Fruit fly (Drosophila melanogaster) whole organism, embryonic: ENCODE data around the gene CG13884.

ENCODE experiments used
- Awh ChIP-seq: fragments of 200-800 bp; sonication (Bioruptor generic); IDR thresholded peaks from 2 replicates; pipeline ENCODE4, ENCODE4 v1.3.6; 2022; ENCODE audit warnings: missing biosample characterization, missing genetic modification characterization
- B-H1 ChIP-seq: fragments of 200-800 bp; sonication (Bioruptor generic); IDR thresholded peaks from 3 replicates; pipeline ENCODE4 v1.3.6; 2022; ENCODE audit warnings: missing biosample characterization, missing genetic modification characterization
- CG10147 ChIP-seq: fragments of 200-800 bp; sonication (Bioruptor generic); optimal IDR thresholded peaks from 2 replicates; lab custom pipeline; 2019; ENCODE audit warnings: missing biosample characterization, mild to moderate bottlenecking, missing genetic modification characterization, moderate library complexity
- CG11695 ChIP-seq: fragments of 200-800 bp; sonication (Bioruptor generic); IDR thresholded peaks from 3 replicates; pipeline ENCODE4 v1.3.6; 2022; ENCODE audit warnings: missing biosample characterization, missing genetic modification characterization
- CG13894 ChIP-seq: fragments of 200-800 bp; sonication (Bioruptor generic); optimal IDR thresholded peaks from 3 replicates; lab custom pipeline; 2018; ENCODE audit warnings: missing biosample characterization, mild to moderate bottlenecking, missing genetic modification characterization, moderate library complexity
- CG14667 ChIP-seq: fragments of 200-800 bp; sonication (Bioruptor generic); IDR thresholded peaks from 2 replicates; pipeline ENCODE4 v1.3.6; 2022; ENCODE audit warnings: missing biosample characterization, missing genetic modification characterization
- CG1529 ChIP-seq: fragments of 200-800 bp; sonication (Bioruptor generic); optimal IDR thresholded peaks from 3 replicates; lab custom pipeline; 2018; ENCODE audit warnings: missing biosample characterization, missing genetic modification characterization
- CG16813 ChIP-seq: fragments of 200-800 bp; sonication (Bioruptor generic); IDR thresholded peaks from 3 replicates; pipeline ENCODE4 v1.3.6; 2022; ENCODE audit warnings: missing biosample characterization, missing genetic modification characterization; ENCODE audit not compliant: partially characterized antibody
- CG2129 ChIP-seq: fragments of 200-800 bp; sonication (Bioruptor generic); IDR thresholded peaks from 2 replicates; pipeline ENCODE4 v1.3.6; 2022; ENCODE audit warnings: missing biosample characterization, missing genetic modification characterization; ENCODE audit not compliant: partially characterized antibody
- CG2875 ChIP-seq: fragments of 200-800 bp; sonication (Bioruptor generic); optimal IDR thresholded peaks from 2 replicates; lab custom pipeline; 2017; ENCODE audit warnings: missing biosample characterization, mild to moderate bottlenecking, missing genetic modification characterization, missing genetic modification reagents
- CG33213 ChIP-seq: fragments of 200-800 bp; sonication (Bioruptor generic); optimal IDR thresholded peaks from 3 replicates; lab custom pipeline; 2016; ENCODE audit warnings: missing biosample characterization, missing genetic modification characterization
- CG34224 ChIP-seq: fragments of 200-800 bp; sonication (Bioruptor generic); IDR thresholded peaks from 3 replicates; pipeline ENCODE4 v1.3.6; 2022; ENCODE audit warnings: missing biosample characterization, missing genetic modification characterization; ENCODE audit not compliant: partially characterized antibody
- CG34376 ChIP-seq: fragments of 200-800 bp; sonication (Bioruptor generic); optimal IDR thresholded peaks from 2 replicates; lab custom pipeline; 2018; ENCODE audit warnings: missing biosample characterization, mild to moderate bottlenecking, missing genetic modification characterization
- CG4617 ChIP-seq: fragments of 200-800 bp; sonication (Bioruptor generic); optimal IDR thresholded peaks from 3 replicates; lab custom pipeline; 2016; ENCODE audit warnings: missing biosample characterization, missing genetic modification characterization, borderline replicate concordance
- CG6654 ChIP-seq: fragments of 200-800 bp; sonication (Bioruptor generic); optimal IDR thresholded peaks from 2 replicates; lab custom pipeline; 2017; ENCODE audit warnings: missing biosample characterization, mild to moderate bottlenecking, missing genetic modification characterization
- CG6854 ChIP-seq: fragments of 200-800 bp; sonication (Bioruptor generic); optimal IDR thresholded peaks from 3 replicates; lab custom pipeline; 2017; ENCODE audit warnings: missing biosample characterization, mild to moderate bottlenecking, missing genetic modification characterization
- CG7963 ChIP-seq: fragments of 200-800 bp; sonication (Bioruptor generic); IDR thresholded peaks from 3 replicates; pipeline ENCODE4 v1.3.6; 2022; ENCODE audit warnings: missing biosample characterization, missing genetic modification characterization; ENCODE audit not compliant: partially characterized antibody
- CG8281 ChIP-seq: fragments of 200-800 bp; sonication (Bioruptor generic); optimal IDR thresholded peaks from 2 replicates; lab custom pipeline; 2018; ENCODE audit warnings: missing biosample characterization, mild to moderate bottlenecking, missing genetic modification characterization, moderate library complexity
- CG9215 ChIP-seq: fragments of 200-800 bp; sonication (Bioruptor generic); IDR thresholded peaks from 2 replicates; pipeline ENCODE4 v1.3.6; 2022; ENCODE audit warnings: missing biosample characterization, missing genetic modification characterization
- Eip74EF ChIP-seq, 2 experiments: fragments of 200-800 bp in 1 of 2; fragments of >200 bp in 1 of 2; sonication (Bioruptor generic) in 1 of 2; optimal IDR thresholded peaks; 2 replicates each; lab custom pipeline; 2017 to 2019; ENCODE audit warnings: missing biosample characterization in 2 of 2, missing genetic modification characterization in 2 of 2, mild to moderate bottlenecking in 1 of 2, moderate library complexity in 1 of 2
- GATAe ChIP-seq: fragments of 200-800 bp; sonication (Bioruptor generic); conservative IDR thresholded peaks from 2 replicates; pipeline ENCODE4 v1.3.6; 2022; ENCODE audit warnings: missing biosample characterization, missing genetic modification characterization
- Hey ChIP-seq: fragments of 200-800 bp; sonication (Bioruptor generic); optimal IDR thresholded peaks from 3 replicates; lab custom pipeline; 2018; ENCODE audit warnings: missing biosample characterization, mild to moderate bottlenecking, missing genetic modification characterization
- Lim3 ChIP-seq: fragments of 200-800 bp; sonication (Bioruptor generic); IDR thresholded peaks from 2 replicates; pipeline ENCODE4 v1.3.6; 2022; ENCODE audit warnings: missing biosample characterization, missing genetic modification characterization
- Neu2 ChIP-seq: fragments of 200-800 bp; sonication (Bioruptor generic); optimal IDR thresholded peaks from 3 replicates; lab custom pipeline; 2016; ENCODE audit warnings: missing biosample characterization, missing genetic modification characterization, borderline replicate concordance
- Poxn ChIP-seq: fragments of 200-800 bp; sonication (Bioruptor generic); IDR thresholded peaks from 2 replicates; pipeline ENCODE4 v1.3.6; 2022; ENCODE audit warnings: missing biosample characterization, missing genetic modification characterization
- Rfx ChIP-seq: fragments of 200-800 bp; sonication (Bioruptor generic); IDR thresholded peaks from 2 replicates; pipeline ENCODE4 v1.3.6; 2022; ENCODE audit warnings: missing biosample characterization, missing genetic modification characterization
- Ssrp ChIP-seq: fragments of 200-800 bp; sonication (Bioruptor generic); optimal IDR thresholded peaks from 2 replicates; lab custom pipeline; 2018; ENCODE audit warnings: missing biosample characterization, mild to moderate bottlenecking, missing genetic modification characterization, moderate library complexity
- Xbp1 ChIP-seq: fragments of 200-800 bp; sonication (Bioruptor generic); optimal IDR thresholded peaks from 3 replicates; lab custom pipeline; 2016; ENCODE audit warnings: missing biosample characterization, mild to moderate bottlenecking, missing genetic modification characterization
- az2 ChIP-seq: fragments of 200-800 bp; sonication (Bioruptor generic); optimal IDR thresholded peaks from 3 replicates; lab custom pipeline; 2016; ENCODE audit warnings: missing biosample characterization, missing genetic modification characterization
- bab2 ChIP-seq: fragments of 200-800 bp; sonication (Bioruptor generic); optimal IDR thresholded peaks from 2 replicates; lab custom pipeline; 2016; ENCODE audit warnings: missing biosample characterization, missing genetic modification characterization
- bigmax ChIP-seq: fragments of 200-800 bp; sonication (Bioruptor generic); optimal IDR thresholded peaks from 2 replicates; lab custom pipeline; 2018; ENCODE audit warnings: missing biosample characterization, mild to moderate bottlenecking, missing genetic modification characterization
- bowl ChIP-seq: fragments of 200-800 bp; sonication (Bioruptor generic); IDR thresholded peaks from 2 replicates; pipeline ENCODE4 v1.3.6; 2022; ENCODE audit warnings: missing biosample characterization, missing genetic modification characterization
- caup ChIP-seq: fragments of 200-800 bp; sonication (Bioruptor generic); optimal IDR thresholded peaks from 3 replicates; lab custom pipeline; 2017; ENCODE audit warnings: missing biosample characterization, mild to moderate bottlenecking, missing genetic modification characterization, moderate library complexity; ENCODE audit not compliant: severe bottlenecking
- dysf ChIP-seq: fragments of 200-800 bp; sonication (Bioruptor generic); IDR thresholded peaks from 3 replicates; pipeline ENCODE4 v1.3.6; 2022; ENCODE audit warnings: missing biosample characterization, missing genetic modification characterization
- en ChIP-seq: fragments of 200-800 bp; sonication (Bioruptor generic); optimal IDR thresholded peaks from 2 replicates; lab custom pipeline; 2016; ENCODE audit warnings: missing biosample characterization, missing genetic modification characterization
- eve ChIP-seq, 2 experiments: fragments of >200 bp; optimal IDR thresholded peaks; 2 replicates each; lab custom pipeline; 2017; ENCODE audit warnings: missing biosample characterization in 2 of 2, missing genetic modification characterization in 2 of 2
- gcm ChIP-seq: fragments of 200-800 bp; sonication (Bioruptor generic); optimal IDR thresholded peaks from 2 replicates; lab custom pipeline; 2019; ENCODE audit warnings: missing biosample characterization, mild to moderate bottlenecking, missing genetic modification characterization, moderate library complexity
- gfzf ChIP-seq: fragments of 200-800 bp; sonication (Bioruptor generic); optimal IDR thresholded peaks from 2 replicates; lab custom pipeline; 2016; ENCODE audit warnings: missing biosample characterization, mild to moderate bottlenecking, missing genetic modification characterization, moderate library complexity
- her ChIP-seq: fragments of 200-800 bp; sonication (Bioruptor generic); optimal IDR thresholded peaks from 2 replicates; lab custom pipeline; 2016; ENCODE audit warnings: missing biosample characterization, missing genetic modification characterization
- kay ChIP-seq: fragments of 200-800 bp; sonication (Bioruptor generic); optimal IDR thresholded peaks from 2 replicates; lab custom pipeline; 2016; ENCODE audit warnings: missing biosample characterization, missing genetic modification characterization
- lola ChIP-seq, 3 experiments: fragments of >200 bp in 2 of 3; fragments of 200-800 bp in 1 of 3; sonication (Bioruptor generic) in 1 of 3; optimal IDR thresholded peaks; 2 replicates each; lab custom pipeline; 2017 to 2019; ENCODE audit warnings: missing biosample characterization in 3 of 3, missing genetic modification characterization in 3 of 3, mild to moderate bottlenecking in 1 of 3, moderate library complexity in 1 of 3
- mirr ChIP-seq: fragments of 200-800 bp; sonication (Bioruptor generic); optimal IDR thresholded peaks from 3 replicates; lab custom pipeline; 2018; ENCODE audit warnings: missing biosample characterization, mild to moderate bottlenecking, missing genetic modification characterization
- pb ChIP-seq: fragments of 200-800 bp; sonication (Bioruptor generic); optimal IDR thresholded peaks from 3 replicates; lab custom pipeline; 2016; ENCODE audit warnings: missing biosample characterization, missing genetic modification characterization
- psq ChIP-seq: fragments of 200-800 bp; sonication (Bioruptor generic); optimal IDR thresholded peaks from 2 replicates; lab custom pipeline; 2017; ENCODE audit warnings: missing biosample characterization, missing genetic modification characterization
- sim ChIP-seq: fragments of 200-800 bp; sonication (Bioruptor generic); IDR thresholded peaks from 2 replicates; pipeline ENCODE4 v1.3.6; 2022; ENCODE audit warnings: missing biosample characterization, missing genetic modification characterization
- sima ChIP-seq: fragments of 200-800 bp; sonication (Bioruptor generic); optimal IDR thresholded peaks from 2 replicates; lab custom pipeline; 2016; ENCODE audit warnings: missing biosample characterization, missing genetic modification characterization
- sqz ChIP-seq: fragments of 200-800 bp; sonication (Bioruptor generic); optimal IDR thresholded peaks from 3 replicates; lab custom pipeline; 2018; ENCODE audit warnings: missing biosample characterization, mild to moderate bottlenecking, missing genetic modification characterization
- sug ChIP-seq: fragments of 200-800 bp; optimal IDR thresholded peaks from 2 replicates; lab custom pipeline; 2019; ENCODE audit warnings: missing biosample characterization, mild to moderate bottlenecking, missing genetic modification characterization, moderate library complexity
- tna ChIP-seq: fragments of 200-800 bp; sonication (Bioruptor generic); IDR thresholded peaks from 2 replicates; pipeline ENCODE4 v1.3.6; 2022; ENCODE audit warnings: missing biosample characterization, missing genetic modification characterization; ENCODE audit not compliant: partially characterized antibody
- vnd ChIP-seq: fragments of 200-800 bp; sonication (Bioruptor generic); IDR thresholded peaks from 3 replicates; pipeline ENCODE4 v1.3.6; 2022; ENCODE audit warnings: missing biosample characterization, missing genetic modification characterization; ENCODE audit not compliant: partially characterized antibody

Gene CG13884

DNA sequence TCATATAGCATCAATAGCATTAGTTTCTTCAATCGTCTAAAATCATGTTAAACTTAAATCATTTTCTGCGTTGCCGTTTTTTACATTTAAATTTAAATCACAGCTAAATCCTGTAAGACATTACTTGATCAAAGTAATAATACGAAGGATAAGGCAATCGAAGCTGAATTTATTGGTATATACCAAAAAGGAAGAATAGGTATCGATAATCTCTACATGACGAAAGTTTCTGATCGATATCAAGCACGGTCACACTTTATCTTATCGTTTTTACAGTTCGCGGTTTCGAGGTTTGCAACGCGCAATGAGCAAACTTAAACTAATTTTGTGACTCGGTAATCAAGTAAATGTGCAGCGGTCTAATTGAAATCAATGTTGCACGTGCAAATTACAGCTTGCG lies 38.4 kb downstream of the CG13884 start, which contains the start of the genes Atac3 and Ptpmeg (continued):
- TF ChIP-seq B-H1 (no peak), her (GFP tag; lab: Kevin White, UChicago) (peak; percentile 42), sima (no peak), CG1529 (GFP tag; lab: Kevin White, UChicago) (no peak), CG2875 (GFP tag; lab: Kevin White, UChicago) (no peak), lola (GFP tag; optimal IDR thresholded peaks at IDR 0.05; lab: Kevin White, UChicago) (peak in 1 of 3 experiments; percentile 6), sqz (no peak), Xbp1 (no peak), kay (no peak), CG34224 (0 out of 3 replicates have a peak, but pooled peaks have one; percentile 40), eve (GFP tag; optimal IDR thresholded peaks at IDR 0.05; lab: Kevin White, UChicago) (no peak), bab2 (GFP tag; lab: Kevin White, UChicago) (no peak), psq (GFP tag; lab: Kevin White, UChicago) (no peak), CG14667 (no peak), CG33213 (peak; percentile 27), CG7963 (GFP tag; lab: Robert Waterston, UW) (0 out of 3 replicates have a peak, but pooled peaks have one; percentile 4), Rfx (GFP tag; lab: Robert Waterston, UW) (no peak), bowl (GFP tag; lab: Robert Waterston, UW) (no peak), az2 (no peak), vnd (GFP tag; lab: Robert Waterston, UW) (no peak), CG11695 (GFP tag; lab: Robert Waterston, UW) (no peak), caup (GFP tag; lab: Kevin White, UChicago) (no peak), Poxn (GFP tag; lab: Robert Waterston, UW) (no peak), GATAe (GFP tag; lab: Robert Waterston, UW) (no peak), CG34376 (peak; percentile 3), CG4617 (GFP tag; lab: Kevin White, UChicago) (no peak), pb (no peak), Ssrp (no peak), Eip74EF (GFP tag; optimal IDR thresholded peaks at IDR 0.05; lab: Kevin White, UChicago) (no peak), en (GFP tag; lab: Kevin White, UChicago) (no peak), tna (GFP tag; lab: Robert Waterston, UW) (no peak), CG8281 (no peak), CG2129 (GFP tag; lab: Robert Waterston, UW) (no peak; the same call in 1 of the 2 replicates), mirr (no peak), dysf (GFP tag; lab: Robert Waterston, UW) (no peak), gfzf (GFP tag; lab: Kevin White, UChicago) (peak; percentile 90), Neu2 (no peak), CG9215 (GFP tag; lab: Robert Waterston, UW) (no peak), Lim3 (no peak), CG6654 (no peak), Hey (tag; lab: Kevin White, UChicago) (no peak), CG6854 (GFP tag; lab: Kevin White, UChicago) (no peak), bigmax (GFP tag; lab: Kevin White, UChicago) (no peak), sug (peak; percentile 0), sim (GFP tag; lab: Robert Waterston, UW) (no peak), Awh (GFP tag; lab: Robert Waterston, UW) (no peak), gcm (no peak), CG10147 (GFP tag; lab: Kevin White, UChicago) (no peak), CG13894 (tag; lab: Kevin White, UChicago) (peak; percentile 10), CG16813 (GFP tag; lab: Robert Waterston, UW) (peak; percentile 50; the same call in 2 of the 3 replicates)
